Worm (Caenorhabditis elegans) whole organism, L3 larva: ENCODE results near the gene C36C9.12.

ENCODE experiments used
- R02D3.7 ChIP-seq: fragments of 150-350 bp; optimal IDR thresholded peaks from 2 replicates; lab custom pipeline; 2014; ENCODE audit warnings: missing biosample characterization, missing genetic modification characterization
- aly-2 ChIP-seq: fragments of 150-350 bp; optimal IDR thresholded peaks from 2 replicates; lab custom pipeline; 2014; ENCODE audit warnings: missing biosample characterization, missing genetic modification characterization
- ama-1 ChIP-seq: fragments of 150-350 bp; optimal IDR thresholded peaks from 2 replicates; lab custom pipeline; 2018
- ceh-16 ChIP-seq: sonication (generic microtip); optimal IDR thresholded peaks from 2 replicates; lab custom pipeline; 2017; ENCODE audit warnings: missing biosample characterization, missing genetic modification characterization
- ceh-28 ChIP-seq: fragments of 150-350 bp; optimal IDR thresholded peaks from 2 replicates; lab custom pipeline; 2014; ENCODE audit warnings: missing biosample characterization, missing genetic modification reagents, missing genetic modification characterization
- ceh-82 ChIP-seq: fragments of 150-350 bp; optimal IDR thresholded peaks from 2 replicates; lab custom pipeline; 2014; ENCODE audit warnings: missing biosample characterization, missing genetic modification characterization
- daf-12 ChIP-seq: fragments of 150-350 bp; optimal IDR thresholded peaks from 2 replicates; lab custom pipeline; 2014; ENCODE audit warnings: missing biosample characterization, missing genetic modification reagents, missing genetic modification characterization
- egl-27 ChIP-seq: sonication (generic microtip); optimal IDR thresholded peaks from 4 replicates; lab custom pipeline; 2017; ENCODE audit warnings: missing biosample characterization, missing genetic modification reagents, missing genetic modification characterization
- egl-5 ChIP-seq: fragments of 150-350 bp; optimal IDR thresholded peaks from 2 replicates; lab custom pipeline; 2017; ENCODE audit warnings: missing biosample characterization, missing genetic modification reagents, missing genetic modification characterization, inconsistent platforms
- elt-2 ChIP-seq: sonication (generic microtip); optimal IDR thresholded peaks from 2 replicates; lab custom pipeline; 2016; ENCODE audit warnings: missing genetic modification reagents, mild to moderate bottlenecking, missing genetic modification characterization, missing compliant biosample characterization
- eor-1 ChIP-seq, 2 experiments: fragments of 150-350 bp; optimal IDR thresholded peaks; 2 replicates each; lab custom pipeline; 2014 to 2018; ENCODE audit warnings: missing biosample characterization in 2 of 2, missing genetic modification characterization in 2 of 2
- fkh-10 ChIP-seq: sonication (generic microtip); optimal IDR thresholded peaks from 2 replicates; lab custom pipeline; 2017; ENCODE audit warnings: missing biosample characterization, missing genetic modification reagents, missing genetic modification characterization
- fkh-2 ChIP-seq: fragments of 150-350 bp; optimal IDR thresholded peaks from 2 replicates; lab custom pipeline; 2014; ENCODE audit warnings: missing biosample characterization, missing genetic modification reagents, missing genetic modification characterization
- fos-1 ChIP-seq: fragments of 150-350 bp; optimal IDR thresholded peaks from 2 replicates; lab custom pipeline; 2014; ENCODE audit warnings: missing biosample characterization, missing genetic modification characterization
- hmg-11 ChIP-seq: sonication (generic microtip); optimal IDR thresholded peaks from 2 replicates; lab custom pipeline; 2016; ENCODE audit warnings: missing genetic modification characterization, missing compliant biosample characterization
- lin-39 ChIP-seq: fragments of 150-350 bp; optimal IDR thresholded peaks from 2 replicates; lab custom pipeline; 2018; ENCODE audit warnings: missing biosample characterization, missing genetic modification reagents, missing genetic modification characterization
- mml-1 ChIP-seq: fragments of 150-350 bp; sonication (generic microtip); optimal IDR thresholded peaks from 3 replicates; lab custom pipeline; 2014; ENCODE audit warnings: missing biosample characterization, missing genetic modification characterization
- nfya-1 ChIP-seq: sonication (generic microtip); optimal IDR thresholded peaks from 2 replicates; lab custom pipeline; 2017; ENCODE audit warnings: missing genetic modification characterization, mild to moderate bottlenecking, missing compliant biosample characterization, antibody characterized with exemption, moderate library complexity; ENCODE audit not compliant: insufficient read depth
- nhr-11 ChIP-seq: fragments of 150-350 bp; optimal IDR thresholded peaks from 2 replicates; lab custom pipeline; 2014; ENCODE audit warnings: missing biosample characterization, missing genetic modification characterization
- nhr-23 ChIP-seq: fragments of 150-350 bp; optimal IDR thresholded peaks from 2 replicates; lab custom pipeline; 2014; ENCODE audit warnings: missing biosample characterization, missing genetic modification reagents, missing genetic modification characterization
- nhr-237 ChIP-seq: fragments of 150-350 bp; optimal IDR thresholded peaks from 2 replicates; lab custom pipeline; 2014; ENCODE audit warnings: missing biosample characterization, missing genetic modification characterization
- nhr-25 ChIP-seq: sonication (generic microtip); optimal IDR thresholded peaks from 2 replicates; lab custom pipeline; 2017; ENCODE audit warnings: missing biosample characterization, missing genetic modification characterization
- nhr-28 ChIP-seq: fragments of 150-350 bp; optimal IDR thresholded peaks from 2 replicates; lab custom pipeline; 2014; ENCODE audit warnings: missing biosample characterization, missing genetic modification characterization
- nhr-43 ChIP-seq: sonication (generic microtip); optimal IDR thresholded peaks from 2 replicates; lab custom pipeline; 2016; ENCODE audit warnings: mild to moderate bottlenecking, missing genetic modification characterization, missing compliant biosample characterization; ENCODE audit not compliant: poor library complexity, severe bottlenecking
- nhr-67 ChIP-seq: fragments of 150-350 bp; optimal IDR thresholded peaks from 2 replicates; lab custom pipeline; 2014; ENCODE audit warnings: missing biosample characterization, missing genetic modification characterization
- nhr-76 ChIP-seq: fragments of 150-350 bp; sonication (generic microtip); optimal IDR thresholded peaks from 5 replicates; lab custom pipeline; 2014; ENCODE audit warnings: missing biosample characterization, missing genetic modification characterization
- pha-4 ChIP-seq: fragments of 150-350 bp; optimal IDR thresholded peaks from 2 replicates; lab custom pipeline; 2014; ENCODE audit warnings: missing biosample characterization, missing genetic modification reagents, missing genetic modification characterization
- sea-2 ChIP-seq: fragments of 150-350 bp; sonication (generic microtip); optimal IDR thresholded peaks from 4 replicates; lab custom pipeline; 2014; ENCODE audit warnings: missing biosample characterization, missing genetic modification reagents, missing genetic modification characterization
- snpc-4 ChIP-seq: fragments of 150-350 bp; optimal IDR thresholded peaks from 2 replicates; lab custom pipeline; 2014; ENCODE audit warnings: missing biosample characterization, missing genetic modification characterization
- tbx-2 ChIP-seq: sonication (generic microtip); optimal IDR thresholded peaks from 2 replicates; lab custom pipeline; 2016; ENCODE audit warnings: mild to moderate bottlenecking, missing genetic modification characterization, missing compliant biosample characterization
- unc-39 ChIP-seq: sonication (generic microtip); optimal IDR thresholded peaks from 4 replicates; lab custom pipeline; 2017; ENCODE audit warnings: missing biosample characterization, missing genetic modification characterization
- zag-1 ChIP-seq: fragments of 150-350 bp; optimal IDR thresholded peaks from 2 replicates; lab custom pipeline; 2014; ENCODE audit warnings: missing biosample characterization, missing genetic modification characterization
- ztf-11 ChIP-seq: fragments of 150-350 bp; optimal IDR thresholded peaks from 2 replicates; lab custom pipeline; 2014; ENCODE audit warnings: missing biosample characterization, missing genetic modification characterization

C36C9.12 gene

ce11 chrX:1675879-1676278, 14.0 kb downstream of the C36C9.12 start:
- TF ChIP-seq elt-2 (no peak), daf-12 (tag; lab: Kevin White, UChicago) (no peak), ceh-82 (tag; lab: Kevin White, UChicago) (no peak), egl-27 (tag; lab: Kevin White, UChicago) (no peak), mml-1 (tag; lab: Kevin White, UChicago) (no peak), fos-1 (no peak), nhr-76 (tag; lab: Kevin White, UChicago) (no peak)

ce11 chrX:1674056-1674455, 15.8 kb downstream of the C36C9.12 start, which contains the start of gene tbx-31:
Gene tbx-31 (minus strand): TSS chrX:1674156.
- TF ChIP-seq hmg-11 (tag; lab: Kevin White, UChicago): no peak
- no peak for TF ChIP-seq nhr-25 (tag; lab: Kevin White, UChicago)

DNA sequence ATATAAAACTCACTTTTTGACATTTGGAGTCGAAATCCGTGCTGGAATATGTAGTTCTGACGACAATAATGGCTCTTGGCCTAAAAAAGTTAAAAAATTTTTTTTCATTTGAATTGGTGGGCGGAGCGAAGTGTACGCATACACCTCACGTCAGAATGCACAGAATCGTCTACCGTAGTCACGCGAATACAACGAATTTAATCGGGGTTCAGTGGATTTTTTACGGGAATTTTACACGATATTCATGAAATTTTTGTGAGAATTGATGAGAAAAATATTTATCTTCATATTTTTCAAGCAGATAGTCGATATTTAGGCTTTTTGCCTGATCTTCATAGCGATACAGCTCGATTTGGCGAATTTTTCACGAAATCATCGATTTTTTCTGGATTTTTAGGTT, 21.1 kb downstream of the C36C9.12 start, which contains the start of gene R09H3.3:
TSS of gene R09H3.3 (minus strand) at position 101 of the 400 bp plus-strand sequence.
- TF ChIP-seq nhr-11 (tag; lab: Kevin White, UChicago) (no peak), mml-1 (tag; lab: Kevin White, UChicago) (no peak), daf-12 (tag; lab: Kevin White, UChicago) (no peak), fos-1 (no peak)

ce11 chrX:1667056-1667455, 22.8 kb downstream of the C36C9.12 start:
- TF ChIP-seq zag-1 (tag; lab: Kevin White, UChicago) (no peak), nhr-11 (tag; lab: Kevin White, UChicago) (no peak), ceh-28 (peak; percentile 19)

DNA sequence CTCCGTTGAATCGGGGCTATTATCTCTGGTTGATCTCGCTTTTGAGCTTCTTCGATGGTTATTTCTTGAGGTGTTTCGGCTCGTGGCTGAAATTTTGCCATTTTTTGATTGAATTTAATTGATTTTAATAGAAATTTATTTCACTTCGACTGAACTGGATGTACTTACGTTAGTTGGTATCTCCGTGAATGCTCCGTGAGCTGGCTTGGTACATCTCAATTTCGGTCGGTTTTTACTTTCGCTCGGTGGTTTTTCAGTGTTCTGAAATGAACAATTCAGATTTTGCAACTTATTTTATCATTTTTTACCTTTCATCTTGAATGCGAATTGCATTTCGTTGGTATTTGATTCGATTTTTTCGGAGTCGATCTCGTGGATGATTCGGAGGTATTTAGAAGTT, 25.0 kb downstream of the C36C9.12 start, which contains the start of gene R09H3.2:
TSS of gene R09H3.2 (minus strand) at position 101 of the 400 bp plus-strand sequence.
- TF ChIP-seq lin-39 (tag; lab: Kevin White, UChicago) (no peak), daf-12 (tag; lab: Kevin White, UChicago) (no peak), fkh-10 (no peak), ceh-82 (tag; lab: Kevin White, UChicago) (no peak), nhr-76 (tag; lab: Kevin White, UChicago) (no peak), sea-2 (no peak), aly-2 (tag; lab: Kevin White, UChicago) (no peak), unc-39 (tag; lab: Kevin White, UChicago) (no peak), pha-4 (tag; lab: Kevin White, UChicago) (no peak), nhr-237 (no peak), mml-1 (tag; lab: Kevin White, UChicago) (no peak), tbx-2 (no peak), egl-27 (tag; lab: Kevin White, UChicago) (no peak), nhr-23 (tag; lab: Kevin White, UChicago) (no peak), ceh-16 (no peak), nhr-28 (tag; lab: Kevin White, UChicago) (no peak), ceh-28 (no peak), nhr-67 (tag; lab: Kevin White, UChicago) (no peak)

DNA sequence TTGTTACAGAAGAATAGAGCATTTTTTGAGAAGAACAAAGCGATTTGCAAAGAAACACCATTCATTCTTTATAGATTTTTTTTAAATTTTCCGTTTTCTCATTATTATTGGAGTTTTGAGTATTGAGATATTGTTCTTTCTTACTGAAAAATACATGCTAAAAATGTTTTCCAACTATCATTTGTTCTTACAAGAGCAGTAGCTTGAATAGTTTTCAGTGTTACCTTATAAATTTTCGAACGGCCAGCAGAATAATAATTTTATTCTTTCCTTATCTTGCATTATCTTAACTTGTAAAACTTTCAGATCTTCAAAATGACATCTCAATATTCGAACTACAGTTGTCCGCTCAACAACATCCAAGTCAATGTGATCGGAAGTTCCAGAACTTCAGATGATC, 34.7 kb downstream of the C36C9.12 start, which contains the start of gene tbx-32:
TSS of gene tbx-32 (plus strand) at position 301 of the 400 bp plus-strand sequence.
- no peak for TF ChIP-seq unc-39 (tag; lab: Kevin White, UChicago)
- no peak for TF ChIP-seq fos-1
- no peak for TF ChIP-seq ama-1 (lab: Kevin White, UChicago)
- TF ChIP-seq lin-39 (tag; lab: Kevin White, UChicago): no peak
- TF ChIP-seq snpc-4 (tag; lab: Kevin White, UChicago): no peak
- no peak for TF ChIP-seq sea-2
- TF ChIP-seq tbx-2: no peak
- TF ChIP-seq egl-5 (tag; lab: Kevin White, UChicago): no peak
- no peak for TF ChIP-seq ztf-11 (tag; lab: Kevin White, UChicago)
- TF ChIP-seq nhr-23 (tag; lab: Kevin White, UChicago): no peak
- no peak for TF ChIP-seq fkh-2 (tag; lab: Kevin White, UChicago)
- TF ChIP-seq ceh-16: no peak
- no peak for TF ChIP-seq nhr-43 (tag; lab: Kevin White, UChicago)
- TF ChIP-seq nhr-76 (tag; lab: Kevin White, UChicago): no peak
- no peak for TF ChIP-seq fkh-10
- no peak for TF ChIP-seq zag-1 (tag; lab: Kevin White, UChicago)
- TF ChIP-seq eor-1 (tag; optimal IDR thresholded peaks at IDR 0.05; lab: Kevin White, UChicago): no peak
- no peak for TF ChIP-seq R02D3.7 (tag; lab: Kevin White, UChicago)
- no peak for TF ChIP-seq nfya-1 (tag; lab: Kevin White, UChicago)
